Fruit fly (Drosophila melanogaster) whole organism, larva: ENCODE measurements around the gene eEF2.

Source experiments
- noc ChIP-seq: fragments of 200-800 bp; sonication (Bioruptor generic); optimal IDR thresholded peaks from 3 replicates; lab custom pipeline; 2019; ENCODE audit warnings: missing biosample characterization, mild to moderate bottlenecking, missing genetic modification characterization, moderate library complexity

eEF2 gene

DNA sequence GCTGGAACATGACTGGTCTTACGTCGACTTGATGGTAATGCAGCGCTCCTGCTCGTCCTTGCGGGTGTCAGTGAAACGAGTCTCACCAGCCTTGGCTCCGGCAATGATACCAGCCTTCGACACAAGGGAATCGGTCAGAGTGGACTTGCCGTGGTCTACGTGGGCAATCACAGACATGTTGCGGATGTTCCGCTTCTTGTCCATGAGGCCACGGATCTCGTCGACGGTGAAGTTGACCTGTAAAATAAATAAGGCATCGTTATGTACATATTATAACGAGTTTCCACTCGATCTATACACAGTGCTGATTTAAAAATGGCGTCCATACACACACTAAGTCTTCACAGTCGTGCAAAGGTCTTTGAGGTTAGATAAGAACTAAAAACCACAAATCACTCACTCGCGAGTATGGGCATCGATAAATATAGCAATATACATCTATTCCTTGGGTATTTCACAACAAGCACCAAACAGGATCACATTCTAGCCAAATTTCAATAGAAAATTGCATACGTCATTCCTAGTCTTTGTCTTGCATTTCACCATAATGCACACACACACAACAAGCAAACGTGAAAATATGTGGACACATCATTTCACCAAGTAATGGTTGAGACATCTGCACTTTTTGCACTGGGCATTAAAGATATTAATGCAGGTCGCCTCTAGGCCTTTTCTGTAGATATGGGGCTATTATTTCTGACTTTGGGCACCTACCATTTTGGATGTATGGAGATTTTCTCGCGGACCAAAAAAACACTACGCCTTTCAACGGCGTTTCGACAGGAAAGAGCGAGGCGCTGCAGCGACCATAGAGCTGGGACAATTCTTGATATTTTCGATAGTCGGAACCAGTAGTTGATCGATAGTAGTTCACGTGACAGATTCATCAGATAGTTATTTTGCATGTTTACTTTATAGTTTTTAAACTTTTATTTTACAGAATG, at the start of gene eEF2:
eEF2 (minus strand) TSS at position 843 of the 947 bp plus-strand sequence.
- peak; percentile 78 for TF ChIP-seq noc (tag; lab: Kevin White, UChicago)

DNA sequence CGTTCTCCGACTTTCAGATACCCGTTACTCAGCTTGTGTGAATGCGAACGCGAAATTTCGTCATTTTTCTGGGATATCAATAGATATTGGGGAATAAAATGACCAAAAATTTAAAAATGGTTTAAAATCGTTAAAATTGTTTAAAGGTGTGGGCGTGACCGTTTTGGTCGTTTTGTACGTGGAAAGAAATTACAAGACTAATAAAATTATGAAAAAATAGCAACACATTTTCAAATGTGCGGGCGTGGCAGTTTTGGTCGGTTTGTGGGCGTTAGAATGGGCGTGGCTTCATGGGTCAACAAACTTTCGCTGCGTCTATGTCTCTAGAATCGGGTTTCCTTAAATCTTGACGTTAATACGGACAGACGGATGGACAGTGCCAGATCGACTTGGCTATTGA, 44.1 kb upstream of the eEF2 start:
- no peak for TF ChIP-seq noc (tag; lab: Kevin White, UChicago)

DNA sequence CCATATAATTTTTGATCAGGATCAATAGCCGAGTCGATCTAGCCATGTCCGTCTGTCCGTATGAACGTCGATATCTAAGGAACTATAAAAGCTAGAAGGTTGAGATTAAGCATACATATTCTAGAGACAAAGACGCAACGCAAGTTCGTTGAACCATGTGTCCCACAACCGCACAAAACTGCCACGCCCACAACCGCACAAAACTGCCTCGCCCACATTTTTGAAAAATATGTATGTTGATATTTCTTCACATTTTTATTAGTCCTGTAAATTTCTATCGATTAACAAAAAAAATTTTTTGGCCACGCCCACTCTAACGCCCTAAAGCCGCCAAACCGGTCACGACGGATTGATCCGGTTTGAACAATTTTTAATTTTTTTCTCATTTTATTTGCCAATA, 7.4 kb upstream of the eEF2 start:
- no peak for TF ChIP-seq noc (tag; lab: Kevin White, UChicago)

DNA sequence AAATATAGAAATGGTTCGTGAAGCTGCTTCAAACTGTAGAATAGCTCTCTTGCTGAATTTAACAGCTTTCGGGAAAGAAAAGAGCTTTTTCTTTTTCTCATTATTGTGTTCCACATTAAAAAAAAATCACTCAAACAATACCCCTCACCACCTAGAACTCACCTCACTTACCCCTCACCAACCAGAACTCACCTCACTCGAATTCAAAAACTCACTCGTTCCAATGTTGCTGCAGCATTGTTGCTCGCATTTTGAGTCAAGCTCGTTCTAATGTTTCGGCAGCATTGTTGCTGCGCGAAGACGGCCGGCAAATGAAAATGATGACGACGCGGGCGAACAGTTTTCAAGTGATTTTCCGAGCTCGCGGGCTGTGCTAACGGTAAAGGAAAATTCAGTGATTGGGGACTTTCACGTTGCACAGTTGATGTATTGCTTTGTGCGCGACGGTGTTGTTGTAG, 1.8 kb upstream of the eEF2 start, which contains the start of gene nolo:
nolo (plus strand) TSS at position 339 of the 458 bp plus-strand sequence.
- no peak for TF ChIP-seq noc (tag; lab: Kevin White, UChicago)

DNA sequence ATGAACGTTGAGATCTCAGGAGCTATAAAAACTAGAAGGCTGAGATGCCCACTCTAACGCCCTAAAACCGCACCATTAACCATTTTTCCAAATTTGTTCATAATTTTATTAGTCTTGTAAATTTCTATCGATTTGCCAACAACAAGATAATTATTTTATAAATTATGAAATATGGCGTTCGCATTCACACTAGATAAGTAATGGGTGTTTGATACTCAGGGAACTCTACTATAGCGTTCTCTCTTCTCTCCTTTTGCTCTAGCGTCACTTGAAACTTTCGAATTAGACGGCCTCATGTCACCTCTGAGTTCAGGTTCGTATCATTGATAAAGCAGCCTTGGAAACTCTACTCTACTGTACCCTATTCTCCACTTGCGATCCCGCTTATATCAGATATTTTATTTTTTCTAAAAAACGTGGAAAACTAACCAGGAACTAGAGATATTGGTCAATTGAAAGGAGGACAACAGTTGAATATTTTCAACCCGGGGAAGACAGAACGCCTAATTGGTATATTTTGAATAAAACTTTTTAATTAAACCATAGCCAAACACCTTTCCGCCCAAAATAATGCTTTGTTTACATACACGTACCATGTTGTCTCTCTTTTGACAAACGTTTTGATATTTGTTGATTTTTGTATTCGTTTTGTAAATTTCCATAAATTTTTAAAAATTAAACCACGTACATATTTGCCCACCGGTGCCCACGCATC, 1.2 kb upstream of the eEF2 start:
- no peak for TF ChIP-seq noc (tag; lab: Kevin White, UChicago)

DNA sequence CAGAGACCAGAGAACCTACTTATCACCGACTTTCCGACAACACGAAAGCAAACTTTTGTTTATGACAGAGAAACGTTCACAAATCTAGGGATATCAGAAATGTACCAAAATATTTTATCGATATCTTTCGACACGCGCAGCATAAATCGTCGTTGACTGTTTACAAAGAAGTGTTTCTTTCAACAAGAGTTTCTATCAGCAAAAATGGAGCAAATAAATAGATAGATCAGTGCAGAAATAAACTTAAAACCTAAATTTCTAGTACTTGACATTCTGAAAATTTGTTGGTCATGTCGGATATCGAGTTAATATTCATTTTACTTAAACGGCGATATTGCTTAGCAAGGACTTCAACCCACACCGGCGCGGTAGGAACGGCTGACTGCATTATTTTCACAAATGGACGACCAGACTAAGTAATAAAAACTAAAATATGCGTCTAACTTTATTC, 4.5 kb downstream of the eEF2 start, which contains the start of gene CG2225:
CG2225 (minus strand) TSS at position 51 of the 451 bp plus-strand sequence.
- no peak for TF ChIP-seq noc (tag; lab: Kevin White, UChicago)

DNA sequence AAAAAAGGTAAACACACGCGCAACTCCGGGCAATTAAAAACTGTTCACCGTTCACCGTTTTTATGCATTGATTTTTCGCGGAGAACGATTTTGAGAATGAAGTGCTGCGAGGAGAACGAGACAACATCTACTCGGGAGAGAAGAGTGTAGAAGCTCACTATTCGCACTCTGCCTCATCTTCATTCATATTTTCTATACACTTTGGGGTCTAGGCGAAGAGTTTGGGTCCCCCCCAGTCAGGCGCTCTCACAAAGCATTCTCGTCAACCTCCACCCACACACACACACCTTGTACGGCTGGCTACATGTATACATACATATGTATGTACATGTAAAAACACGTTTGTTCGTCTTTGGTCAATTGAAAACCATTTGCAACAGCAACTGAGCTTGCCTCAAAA, 5.4 kb downstream of the eEF2 start:
- TF ChIP-seq noc (tag; lab: Kevin White, UChicago) = no peak

DNA sequence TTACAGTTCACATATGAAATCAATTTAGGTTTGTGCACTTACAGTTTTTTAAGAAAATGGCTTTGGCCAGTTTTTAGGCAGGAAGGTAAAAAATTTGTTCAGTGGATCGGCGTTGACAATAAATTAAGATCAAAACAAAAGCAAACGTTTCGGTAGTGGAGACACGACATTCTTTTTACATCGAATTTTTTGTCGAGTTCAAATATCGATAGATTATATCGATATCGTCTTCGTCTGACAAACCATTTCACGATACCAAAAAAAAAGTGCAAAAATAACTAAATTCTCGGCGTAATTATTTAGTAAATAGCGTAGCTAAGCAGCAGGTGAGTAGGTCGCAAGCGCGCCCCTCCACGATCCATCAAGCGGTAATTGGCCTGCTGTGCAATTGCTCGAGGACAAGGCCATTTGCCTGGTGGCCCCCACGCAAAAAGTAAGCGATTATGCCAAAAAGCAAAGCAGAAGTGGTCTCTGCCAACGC, 23.4 kb downstream of the eEF2 start, which contains the start of gene Cul2:
Cul2 (plus strand) TSS at position 207 of the 481 bp plus-strand sequence.
- no peak for TF ChIP-seq noc (tag; lab: Kevin White, UChicago)

DNA sequence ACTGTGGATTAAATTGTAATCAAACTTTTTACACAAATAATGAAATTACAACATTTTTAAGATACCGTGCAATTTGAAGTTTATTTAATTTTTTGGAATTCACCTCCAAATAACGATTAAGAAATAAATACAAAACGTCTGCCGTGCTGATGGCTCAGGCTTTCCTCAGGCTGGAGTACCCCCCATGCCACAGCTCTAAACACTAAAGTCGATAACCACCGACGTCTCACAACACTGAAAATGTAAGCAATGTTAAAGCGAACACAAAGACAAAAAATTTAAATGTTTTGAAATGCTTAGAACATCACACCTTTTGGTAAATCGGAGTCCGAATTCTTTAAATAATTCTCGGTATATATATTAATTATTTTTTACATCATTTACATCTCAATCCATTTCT, 24.5 kb downstream of the eEF2 start:
- no peak for TF ChIP-seq noc (tag; lab: Kevin White, UChicago)

DNA sequence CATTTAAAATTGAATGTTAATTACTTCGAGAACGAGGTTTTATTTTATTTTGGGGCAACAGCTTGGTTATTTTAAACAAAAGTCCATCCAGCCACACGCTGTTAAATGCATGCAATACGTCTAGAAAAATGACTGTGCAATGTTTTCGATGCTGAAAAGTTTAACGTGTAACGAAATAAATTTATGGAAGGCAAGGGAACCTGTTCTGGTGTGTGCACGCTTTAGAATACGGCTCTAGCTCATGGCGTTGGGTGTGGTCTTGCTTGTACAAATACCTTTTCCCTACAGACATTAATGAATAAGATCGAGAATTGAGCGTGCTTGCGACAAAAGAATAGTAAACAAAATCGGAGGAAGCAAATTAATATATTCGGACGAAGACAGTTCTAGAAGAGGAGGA, 33.2 kb downstream of the eEF2 start:
- no peak for TF ChIP-seq noc (tag; lab: Kevin White, UChicago)

DNA sequence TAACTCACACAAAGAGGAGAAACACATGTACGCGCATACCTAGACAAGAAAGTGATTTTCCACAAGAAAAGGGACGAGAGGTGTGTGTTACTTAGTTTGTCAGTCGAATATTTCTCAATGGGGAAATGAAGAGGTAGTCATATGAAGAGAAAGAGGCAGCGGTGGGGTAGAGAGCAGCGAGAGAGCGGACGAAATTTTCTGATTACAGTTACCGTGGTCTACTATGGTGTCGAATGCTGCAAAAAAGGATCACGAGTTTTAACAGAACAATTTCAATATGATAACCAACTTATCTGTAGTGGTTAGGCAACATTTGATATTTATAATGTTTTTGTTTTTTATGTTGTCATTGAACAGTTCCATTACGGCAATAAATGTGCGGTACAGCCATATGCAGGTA, 49.1 kb downstream of the eEF2 start:
- no peak for TF ChIP-seq noc (tag; lab: Kevin White, UChicago)

DNA sequence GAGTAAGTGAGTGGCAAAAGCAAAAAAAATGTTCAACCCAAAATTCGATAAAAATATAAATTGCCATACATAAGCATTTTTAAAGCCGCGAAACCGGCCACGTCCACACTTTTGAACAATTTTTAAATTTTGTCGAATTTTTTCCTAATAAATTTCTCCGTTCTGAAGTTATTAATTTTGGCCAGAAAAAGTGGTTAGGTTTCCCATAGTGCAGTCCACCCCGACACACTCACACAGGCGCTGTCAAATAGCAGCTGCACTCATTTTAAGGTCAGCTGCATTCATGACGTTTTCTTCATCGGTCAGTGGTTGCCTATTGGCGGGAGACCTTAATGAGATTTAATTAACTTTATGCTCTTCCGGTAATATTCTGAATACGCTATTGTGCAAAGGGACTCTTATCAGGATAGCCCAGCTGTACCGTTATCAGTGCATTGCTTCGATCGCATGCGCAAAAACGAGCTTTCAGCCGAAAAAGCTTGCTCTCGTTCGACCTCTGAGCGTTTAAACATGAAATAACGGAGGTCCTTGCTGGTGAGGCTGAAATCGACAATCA, 49.9 kb downstream of the eEF2 start, which contains the start of gene Ac3:
Ac3 (plus strand) TSS at position 556 of the 556 bp plus-strand sequence.
- no peak for TF ChIP-seq noc (tag; lab: Kevin White, UChicago)

DNA sequence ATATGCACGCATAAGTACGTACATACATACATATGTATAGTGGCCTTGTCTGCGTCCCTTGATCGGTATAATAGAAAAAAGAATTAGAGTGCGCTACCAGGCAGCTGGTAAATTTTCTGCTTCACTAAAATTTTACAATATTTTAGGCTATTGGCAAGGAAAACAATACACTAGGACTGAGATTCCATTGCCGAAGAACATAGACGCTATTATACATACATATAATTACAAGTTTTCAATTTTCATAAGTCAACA, 51.5 kb downstream of the eEF2 start:
- TF ChIP-seq noc (tag; lab: Kevin White, UChicago) = no peak

DNA sequence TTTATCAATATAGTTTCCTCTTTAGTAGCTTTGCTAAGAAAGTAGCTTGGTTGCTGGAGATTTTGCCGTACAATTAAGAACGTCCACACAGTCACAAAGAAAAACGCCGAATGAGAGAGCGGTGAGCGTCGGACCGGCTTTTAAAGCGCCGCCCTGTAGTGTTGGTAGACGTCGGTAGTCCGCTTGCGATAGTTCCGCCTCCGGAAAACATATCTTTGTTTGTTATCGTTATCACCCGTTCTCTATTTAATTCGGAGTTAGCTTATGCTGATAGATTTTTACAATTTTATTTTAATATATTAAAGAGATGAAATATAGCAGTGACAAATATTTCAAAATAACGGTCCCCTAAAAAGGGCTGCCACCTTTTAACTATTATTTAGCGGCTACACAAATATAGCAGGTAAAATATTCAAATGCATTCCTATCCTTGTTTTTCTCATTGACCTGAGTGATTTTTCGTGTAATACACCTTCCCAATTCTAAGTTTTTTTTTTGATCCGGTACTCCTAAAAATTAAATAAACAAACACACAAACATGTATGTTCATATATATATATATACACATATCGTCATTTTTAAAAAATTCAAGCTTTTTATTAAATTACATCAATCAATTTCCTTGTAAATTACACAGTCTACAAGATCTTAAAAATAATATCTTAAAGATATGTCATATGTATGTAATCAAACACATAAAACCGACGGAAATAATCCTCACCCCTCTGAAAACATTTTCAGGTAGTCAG, 52.0 kb downstream of the eEF2 start, which contains the start of gene Df31:
Df31 (minus strand) TSS at position 119 of the 749 bp plus-strand sequence.
- TF ChIP-seq noc (tag; lab: Kevin White, UChicago) = no peak
